Fruit fly (Drosophila melanogaster) whole organism, embryonic: Measurements from ENCODE around the gene Glyat.

Experiments
- Atf6 ChIP-seq: fragments of 200-800 bp; sonication (Bioruptor generic); IDR thresholded peaks from 2 replicates; pipeline ENCODE4 v1.3.6; 2022; ENCODE audit warnings: missing biosample characterization, missing genetic modification characterization
- BtbVII ChIP-seq: fragments of 200-800 bp; sonication (Bioruptor generic); optimal IDR thresholded peaks from 3 replicates; lab custom pipeline; 2017; ENCODE audit warnings: missing biosample characterization, mild to moderate bottlenecking, missing genetic modification characterization
- C15 ChIP-seq: fragments of 200-800 bp; sonication (Bioruptor generic); IDR thresholded peaks from 3 replicates; pipeline ENCODE4 v1.3.6; 2022; ENCODE audit warnings: missing biosample characterization, missing genetic modification characterization
- CG11504 ChIP-seq: fragments of 200-800 bp; sonication (Bioruptor generic); optimal IDR thresholded peaks from 3 replicates; lab custom pipeline; 2019; ENCODE audit warnings: missing biosample characterization, mild to moderate bottlenecking, missing genetic modification characterization, moderate library complexity
- CG11560 ChIP-seq: fragments of 200-800 bp; sonication (Bioruptor generic); IDR thresholded peaks from 3 replicates; pipeline ENCODE4 v1.3.6; 2022; ENCODE audit warnings: missing biosample characterization, missing genetic modification characterization
- CG12299 ChIP-seq: fragments of 200-800 bp; sonication (Bioruptor generic); optimal IDR thresholded peaks from 2 replicates; lab custom pipeline; 2018; ENCODE audit warnings: missing biosample characterization, mild to moderate bottlenecking, missing genetic modification characterization
- CG16863 ChIP-seq: fragments of 200-800 bp; sonication (Bioruptor generic); optimal IDR thresholded peaks from 3 replicates; lab custom pipeline; 2016; ENCODE audit warnings: missing biosample characterization, missing genetic modification characterization
- CG18764 ChIP-seq: fragments of 200-800 bp; sonication (Bioruptor generic); optimal IDR thresholded peaks from 3 replicates; lab custom pipeline; 2016; ENCODE audit warnings: missing biosample characterization, missing genetic modification characterization
- CG2889 ChIP-seq: fragments of 200-800 bp; sonication (Bioruptor generic); IDR thresholded peaks from 3 replicates; pipeline ENCODE4 v1.3.6; 2022; ENCODE audit warnings: missing biosample characterization, missing genetic modification characterization
- CG3726 ChIP-seq: fragments of 200-800 bp; sonication (Bioruptor generic); IDR thresholded peaks from 3 replicates; pipeline ENCODE4, ENCODE4 v1.3.6; 2022; ENCODE audit warnings: missing biosample characterization, missing genetic modification characterization
- CG4617 ChIP-seq: fragments of 200-800 bp; sonication (Bioruptor generic); optimal IDR thresholded peaks from 3 replicates; lab custom pipeline; 2016; ENCODE audit warnings: missing biosample characterization, missing genetic modification characterization, borderline replicate concordance
- CG5180 ChIP-seq: fragments of 200-800 bp; sonication (Bioruptor generic); optimal IDR thresholded peaks from 3 replicates; lab custom pipeline; 2017; ENCODE audit warnings: missing biosample characterization, missing genetic modification characterization, mild to moderate bottlenecking, moderate library complexity, missing genetic modification reagents
- CG6175 ChIP-seq: fragments of 200-800 bp; sonication (Bioruptor generic); IDR thresholded peaks from 3 replicates; pipeline ENCODE4 v1.3.6; 2022; ENCODE audit warnings: missing biosample characterization, missing genetic modification characterization
- CG6654 ChIP-seq: fragments of 200-800 bp; sonication (Bioruptor generic); optimal IDR thresholded peaks from 2 replicates; lab custom pipeline; 2017; ENCODE audit warnings: missing biosample characterization, mild to moderate bottlenecking, missing genetic modification characterization
- CG6791 ChIP-seq: fragments of 200-800 bp; sonication (Bioruptor generic); IDR thresholded peaks from 3 replicates; pipeline ENCODE4 v1.3.6; 2022; ENCODE audit warnings: missing biosample characterization, missing genetic modification characterization; ENCODE audit not compliant: partially characterized antibody
- CG7372 ChIP-seq: fragments of 200-800 bp; sonication (Bioruptor generic); IDR thresholded peaks from 2 replicates; pipeline ENCODE4 v1.3.6; 2022; ENCODE audit warnings: missing biosample characterization, missing genetic modification characterization
- CG7556 ChIP-seq: fragments of 200-800 bp; sonication (Bioruptor generic); optimal IDR thresholded peaks from 2 replicates; lab custom pipeline; 2017; ENCODE audit warnings: missing biosample characterization, mild to moderate bottlenecking, missing genetic modification characterization
- CHES-1-like ChIP-seq: fragments of 200-800 bp; sonication (Bioruptor generic); optimal IDR thresholded peaks from 2 replicates; lab custom pipeline; 2016; ENCODE audit warnings: missing biosample characterization, missing genetic modification characterization
- Chrac-16 ChIP-seq: fragments of 200-800 bp; sonication (Bioruptor generic); optimal IDR thresholded peaks from 3 replicates; lab custom pipeline; 2016; ENCODE audit warnings: missing biosample characterization, missing genetic modification characterization
- Dbx ChIP-seq: fragments of 200-800 bp; sonication (Bioruptor generic); IDR thresholded peaks from 3 replicates; pipeline ENCODE4 v1.3.6; 2022; ENCODE audit warnings: missing biosample characterization, missing genetic modification characterization
- Drgx ChIP-seq: fragments of 200-800 bp; sonication (Bioruptor generic); IDR thresholded peaks from 2 replicates; pipeline ENCODE4 v1.3.6; 2022; ENCODE audit warnings: missing biosample characterization, missing genetic modification characterization
- Fer2 ChIP-seq: fragments of 200-800 bp; sonication (Bioruptor generic); optimal IDR thresholded peaks from 2 replicates; lab custom pipeline; 2018; ENCODE audit warnings: missing biosample characterization, mild to moderate bottlenecking, missing genetic modification characterization, moderate library complexity
- GATAe ChIP-seq: fragments of 200-800 bp; sonication (Bioruptor generic); conservative IDR thresholded peaks from 2 replicates; pipeline ENCODE4 v1.3.6; 2022; ENCODE audit warnings: missing biosample characterization, missing genetic modification characterization
- Gug ChIP-seq: fragments of 200-800 bp; sonication (Bioruptor generic); IDR thresholded peaks from 4 replicates; pipeline ENCODE4 v1.3.6; 2022; ENCODE audit warnings: missing biosample characterization, missing genetic modification characterization
- PHDP ChIP-seq: fragments of 200-800 bp; sonication (Bioruptor generic); optimal IDR thresholded peaks from 3 replicates; lab custom pipeline; 2018; ENCODE audit warnings: missing biosample characterization, mild to moderate bottlenecking, missing genetic modification characterization, moderate library complexity
- Stat92E ChIP-seq, 3 experiments: fragments of >200 bp in 2 of 3; fragments of 200-800 bp in 1 of 3; sonication (Bioruptor generic) in 1 of 3; optimal IDR thresholded peaks; 2 replicates each; lab custom pipeline; 2017 to 2019; ENCODE audit warnings: missing biosample characterization in 3 of 3, missing genetic modification characterization in 3 of 3, mild to moderate bottlenecking in 1 of 3, moderate library complexity in 1 of 3
- Vsx1 ChIP-seq: fragments of 200-800 bp; sonication (Bioruptor generic); optimal IDR thresholded peaks from 2 replicates; lab custom pipeline; 2017; ENCODE audit warnings: missing biosample characterization, mild to moderate bottlenecking, missing genetic modification characterization, missing genetic modification reagents
- ac ChIP-seq: fragments of 200-800 bp; sonication (Bioruptor generic); optimal IDR thresholded peaks from 3 replicates; lab custom pipeline; 2017; ENCODE audit warnings: missing biosample characterization, mild to moderate bottlenecking, missing genetic modification characterization
- ap ChIP-seq: fragments of 200-800 bp; sonication (Bioruptor generic); IDR thresholded peaks from 2 replicates; pipeline ENCODE4 v1.3.6; 2022; ENCODE audit warnings: missing biosample characterization, missing genetic modification characterization
- cg ChIP-seq: fragments of 200-800 bp; sonication (Bioruptor generic); optimal IDR thresholded peaks from 3 replicates; lab custom pipeline; 2019; ENCODE audit warnings: missing biosample characterization, mild to moderate bottlenecking, missing genetic modification characterization, moderate library complexity
- crol ChIP-seq: fragments of 200-800 bp; sonication (Bioruptor generic); IDR thresholded peaks from 2 replicates; pipeline ENCODE4 v1.3.6; 2022; ENCODE audit warnings: missing biosample characterization, missing genetic modification characterization
- en ChIP-seq: fragments of 200-800 bp; sonication (Bioruptor generic); optimal IDR thresholded peaks from 2 replicates; lab custom pipeline; 2016; ENCODE audit warnings: missing biosample characterization, missing genetic modification characterization
- gt ChIP-seq: fragments of 200-800 bp; sonication (Bioruptor generic); IDR thresholded peaks from 2 replicates; pipeline ENCODE4 v1.3.6; 2022; ENCODE audit warnings: missing biosample characterization, missing genetic modification characterization
- hkb ChIP-seq, 2 experiments: fragments of 200-800 bp in 1 of 2; fragments of >200 bp in 1 of 2; sonication (Bioruptor generic) in 1 of 2; IDR thresholded peaks in 1 of 2; optimal IDR thresholded peaks in 1 of 2; 2 replicates each; pipeline versions ENCODE4 v1.3.6 to Lab custom; 2017 to 2022; ENCODE audit warnings: missing biosample characterization in 1 of 2, missing genetic modification characterization in 1 of 2
- jigr1 ChIP-seq: fragments of 200-800 bp; sonication (Bioruptor generic); IDR thresholded peaks from 3 replicates; pipeline ENCODE4 v1.3.6; 2022; ENCODE audit warnings: missing biosample characterization, missing genetic modification characterization
- jumu ChIP-seq: fragments of 200-800 bp; sonication (Bioruptor generic); optimal IDR thresholded peaks from 3 replicates; lab custom pipeline; 2016; ENCODE audit warnings: missing biosample characterization, missing genetic modification characterization
- knrl ChIP-seq: fragments of 200-800 bp; sonication (Bioruptor generic); IDR thresholded peaks from 3 replicates; pipeline ENCODE4 v1.3.6; 2022; ENCODE audit warnings: missing biosample characterization, missing genetic modification characterization; ENCODE audit not compliant: partially characterized antibody
- luna ChIP-seq: fragments of 200-800 bp; sonication (Bioruptor generic); optimal IDR thresholded peaks from 2 replicates; lab custom pipeline; 2016; ENCODE audit warnings: missing biosample characterization, missing genetic modification characterization
- maf-S ChIP-seq: fragments of 200-800 bp; sonication (Bioruptor generic); optimal IDR thresholded peaks from 2 replicates; lab custom pipeline; 2016; ENCODE audit warnings: missing biosample characterization, missing genetic modification characterization
- nerfin-1 ChIP-seq: fragments of 200-800 bp; sonication (Bioruptor generic); optimal IDR thresholded peaks from 3 replicates; lab custom pipeline; 2019; ENCODE audit warnings: missing biosample characterization, mild to moderate bottlenecking, missing genetic modification characterization, moderate library complexity
- onecut ChIP-seq: fragments of 200-800 bp; sonication (Bioruptor generic); IDR thresholded peaks from 2 replicates; pipeline ENCODE4 v1.3.6; 2022; ENCODE audit warnings: missing biosample characterization, missing genetic modification characterization
- prd ChIP-seq, 3 experiments: fragments of >200 bp in 2 of 3; fragments of 200-800 bp in 1 of 3; sonication (Bioruptor generic) in 1 of 3; optimal IDR thresholded peaks in 2 of 3; IDR thresholded peaks in 1 of 3; 2 replicates in 2 of 3; 3 replicates in 1 of 3; pipeline versions ENCODE4 v1.3.6 to Lab custom; 2017 to 2022; ENCODE audit warnings: missing biosample characterization in 1 of 3, missing genetic modification characterization in 1 of 3
- slp2 ChIP-seq: fragments of 200-800 bp; sonication (Bioruptor generic); optimal IDR thresholded peaks from 2 replicates; lab custom pipeline; 2016; ENCODE audit warnings: missing biosample characterization, missing genetic modification characterization
- toy ChIP-seq: fragments of 200-800 bp; sonication (Bioruptor generic); IDR thresholded peaks from 2 replicates; pipeline ENCODE4 v1.3.6; 2022; ENCODE audit warnings: missing biosample characterization, missing genetic modification characterization
- tx ChIP-seq: fragments of 200-800 bp; sonication (Bioruptor generic); optimal IDR thresholded peaks from 2 replicates; lab custom pipeline; 2016; ENCODE audit warnings: missing biosample characterization, missing genetic modification characterization
- vfl ChIP-seq: fragments of 200-800 bp; sonication (Bioruptor generic); optimal IDR thresholded peaks from 2 replicates; lab custom pipeline; 2016; ENCODE audit warnings: missing biosample characterization, missing genetic modification characterization
- vvl ChIP-seq: fragments of 200-800 bp; sonication (Bioruptor generic); IDR thresholded peaks from 2 replicates; pipeline ENCODE4 v1.3.6; 2022; ENCODE audit warnings: missing biosample characterization, missing genetic modification characterization

Glyat gene

dm6 chr2L:8001694-8002627 lies 8.5 kb downstream of the Glyat start (continued):
- TF ChIP-seq CG12299 (tag; lab: Kevin White, UChicago) (peak; percentile 63), PHDP (tag; lab: Kevin White, UChicago) (peak; percentile 81), CHES-1-like (GFP tag; lab: Kevin White, UChicago) (peak; percentile 73), Dbx (GFP tag; lab: Robert Waterston, UW) (peak; percentile 76), CG16863 (GFP tag; lab: Kevin White, UChicago) (peak; percentile 75), GATAe (GFP tag; lab: Robert Waterston, UW) (peak; percentile 70), Chrac-16 (GFP tag; lab: Kevin White, UChicago) (peak; percentile 82), crol (GFP tag; lab: Robert Waterston, UW) (no peak), slp2 (GFP tag; lab: Kevin White, UChicago) (peak; percentile 74), CG11560 (tag; lab: Robert Waterston, UW) (peak; percentile 77), Drgx (peak; percentile 91), maf-S (GFP tag; lab: Kevin White, UChicago) (peak; percentile 68), Gug (peak; percentile 86), BtbVII (GFP tag; lab: Kevin White, UChicago) (peak; percentile 91), toy (GFP tag; lab: Robert Waterston, UW) (peak; percentile 53), Stat92E (GFP tag; optimal IDR thresholded peaks at IDR 0.05; lab: Kevin White, UChicago) (peak in 1 of 3 experiments; percentile 40), CG4617 (peak; percentile 41), nerfin-1 (tag; lab: Kevin White, UChicago) (peak; percentile 85), en (GFP tag; lab: Kevin White, UChicago) (peak; percentile 35), vvl (peak; percentile 89), CG5180 (GFP tag; lab: Kevin White, UChicago) (peak; percentile 82), hkb (optimal IDR thresholded peaks at IDR 0.05; lab: Kevin White, UChicago) (no peak), hkb (GFP tag; IDR thresholded peaks at IDR 0.05; lab: Robert Waterston, UW) (peak; percentile 86), jigr1 (GFP tag; lab: Robert Waterston, UW) (peak; percentile 41; the same call in 1 of the 3 replicates), CG11504 (tag; lab: Kevin White, UChicago) (peak; percentile 91), onecut (peak; percentile 66), CG6791 (no peak), jumu (GFP tag; lab: Kevin White, UChicago) (peak; percentile 74), Vsx1 (GFP tag; lab: Kevin White, UChicago) (peak; percentile 80), vfl (peak; percentile 62), CG6654 (GFP tag; lab: Kevin White, UChicago) (peak; percentile 68), knrl (GFP tag; lab: Robert Waterston, UW) (no peak), Fer2 (tag; lab: Kevin White, UChicago) (peak; percentile 42), CG18764 (GFP tag; lab: Kevin White, UChicago) (peak; percentile 65), ac (GFP tag; lab: Kevin White, UChicago) (peak; percentile 81), prd (optimal IDR thresholded peaks at IDR 0.05; lab: Kevin White, UChicago) (no peak), prd (GFP tag; IDR thresholded peaks at IDR 0.05; lab: Robert Waterston, UW) (peak; percentile 85), CG7556 (GFP tag; lab: Kevin White, UChicago) (peak; percentile 96), ap (GFP tag; lab: Robert Waterston, UW) (peak; percentile 69), Atf6 (GFP tag; lab: Robert Waterston, UW) (peak; percentile 88), gt (GFP tag; lab: Robert Waterston, UW) (peak; percentile 48; the same call in 1 of the 2 replicates), luna (GFP tag; lab: Kevin White, UChicago) (no peak), CG2889 (GFP tag; lab: Robert Waterston, UW) (peak; percentile 66; the same call in 2 of the 3 replicates), CG6175 (GFP tag; lab: Robert Waterston, UW) (0 out of 3 replicates have a peak, but pooled peaks have one; percentile 43), C15 (GFP tag; lab: Robert Waterston, UW) (peak; percentile 20; the same call in 1 of the 3 replicates), CG7372 (GFP tag; lab: Robert Waterston, UW) (peak; percentile 86), CG3726 (GFP tag; lab: Robert Waterston, UW) (peak; percentile 68; the same call in 1 of the 3 replicates), cg (no peak), tx (GFP tag; lab: Kevin White, UChicago) (peak; percentile 69)
